Worm (Caenorhabditis elegans) whole organism, L4 larva: ENCODE measurements around the gene Y73B6BL.22.

Experiments used
- R02D3.7 ChIP-seq: fragments of 150-350 bp; sonication (generic microtip); optimal IDR thresholded peaks from 3 replicates; lab custom pipeline; 2014; ENCODE audit warnings: missing biosample characterization, missing genetic modification characterization
- ZK546.5 ChIP-seq, 2 experiments: sonication (generic microtip); optimal IDR thresholded peaks; 2 replicates each; lab custom pipeline; 2017; ENCODE audit warnings: missing biosample characterization in 2 of 2, missing genetic modification characterization in 2 of 2
- aha-1 ChIP-seq: fragments of 150-350 bp; peaks from one replicate; lab custom pipeline; 2014; ENCODE audit warnings: missing biosample characterization, missing genetic modification characterization
- aly-2 ChIP-seq: sonication (generic microtip); optimal IDR thresholded peaks from 2 replicates; lab custom pipeline; 2018; ENCODE audit warnings: missing biosample characterization, missing genetic modification characterization
- ceh-28 ChIP-seq: fragments of 150-350 bp; optimal IDR thresholded peaks from 2 replicates; lab custom pipeline; 2014; ENCODE audit warnings: missing biosample characterization, missing genetic modification reagents, missing genetic modification characterization
- nhr-11 ChIP-seq: fragments of 150-350 bp; optimal IDR thresholded peaks from 2 replicates; lab custom pipeline; 2014; ENCODE audit warnings: missing biosample characterization, missing genetic modification characterization
- nhr-25 ChIP-seq: sonication (generic microtip); optimal IDR thresholded peaks from 2 replicates; lab custom pipeline; 2017; ENCODE audit warnings: missing genetic modification characterization, mild to moderate bottlenecking, missing compliant biosample characterization, antibody characterized with exemption, moderate library complexity, borderline replicate concordance; ENCODE audit not compliant: insufficient read depth
- nhr-77 ChIP-seq: fragments of 150-350 bp; optimal IDR thresholded peaks from 2 replicates; lab custom pipeline; 2014; ENCODE audit warnings: missing biosample characterization, missing genetic modification characterization
- pha-4 ChIP-seq, 2 experiments: fragments of 150-350 bp in 1 of 2; fragments of 200-800 bp in 1 of 2; sonication (Bioruptor generic) in 1 of 2; IDR thresholded peaks in 1 of 2; optimal IDR thresholded peaks in 1 of 2; 2 replicates each; pipeline versions ENCODE4 v1.3.6 to Lab custom; 2014 to 2022; ENCODE audit warnings: missing genetic modification characterization in 2 of 2, missing genetic modification reagents in 2 of 2, missing biosample characterization in 1 of 2, missing compliant biosample characterization in 1 of 2
- pqm-1 ChIP-seq: sonication (generic microtip); optimal IDR thresholded peaks from 2 replicates; lab custom pipeline; 2017; ENCODE audit warnings: missing biosample characterization, missing genetic modification characterization

DNA sequence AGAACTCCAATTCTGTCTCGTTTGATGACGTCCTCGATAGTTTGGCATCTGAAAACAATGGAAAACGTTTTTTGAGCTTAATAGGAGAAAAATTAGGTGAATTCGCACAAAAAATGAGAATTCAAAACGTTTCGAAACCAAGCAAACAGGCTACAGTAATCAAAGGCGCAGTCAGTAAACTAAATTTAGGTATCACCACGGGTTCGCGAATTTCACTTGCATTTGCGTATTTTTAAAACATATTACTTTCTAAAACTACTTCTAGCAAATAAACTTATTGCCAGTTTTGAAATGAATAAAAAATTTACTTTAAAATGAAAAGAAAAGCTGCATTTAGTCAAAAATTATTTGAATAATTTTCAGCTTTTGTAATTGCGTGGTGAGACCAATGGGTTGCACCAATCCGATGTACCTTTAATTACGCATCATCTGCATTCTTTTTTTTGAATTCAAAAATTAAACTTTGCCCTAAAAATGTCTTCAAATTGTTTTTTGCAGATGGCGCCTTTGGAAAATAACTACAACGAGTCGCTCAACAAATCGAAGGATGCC is 2.7 kb upstream of the Y73B6BL.22 start, which contains the start of the genes Y73B6BL.23 and htp-2:
- TF ChIP-seq nhr-77 (no peak), ceh-28 (tag; lab: Kevin White, UChicago) (no peak), ZK546.5 (tag; optimal IDR thresholded peaks at IDR 0.05; lab: Kevin White, UChicago) (no peak), aha-1 (tag; lab: Kevin White, UChicago) (no peak), nhr-25 (tag; lab: Kevin White, UChicago) (no peak), R02D3.7 (tag; lab: Kevin White, UChicago) (no peak), nhr-11 (tag; lab: Kevin White, UChicago) (no peak), pha-4 (GFP tag; IDR thresholded peaks at IDR 0.05; lab: Robert Waterston, UW) (no peak), pha-4 (tag; optimal IDR thresholded peaks at IDR 0.05; lab: Kevin White, UChicago) (no peak), aly-2 (tag; lab: Kevin White, UChicago) (no peak), pqm-1 (no peak)
